Worm (Caenorhabditis elegans) whole organism, early embryonic: ENCODE results near the gene ZK1127.4.
"Not testable (repeated sequence)": the region's sequence is repeated elsewhere in the genome, so short reads cannot be mapped to it uniquely, and the experiment has no call there.

Experiments used
- B0310.2 ChIP-seq: sonication (generic microtip); optimal IDR thresholded peaks from 2 replicates; lab custom pipeline; 2016; ENCODE audit warnings: mild to moderate bottlenecking, missing genetic modification characterization, missing compliant biosample characterization
- aly-1 ChIP-seq: sonication (generic microtip); optimal IDR thresholded peaks from 2 replicates; lab custom pipeline; 2016; ENCODE audit warnings: missing genetic modification characterization, missing compliant biosample characterization
- ama-1 ChIP-seq: fragments of 150-350 bp; optimal IDR thresholded peaks from 2 replicates; lab custom pipeline; 2014
- ceh-36 ChIP-seq: sonication (generic microtip); optimal IDR thresholded peaks from 2 replicates; lab custom pipeline; 2016; ENCODE audit warnings: missing genetic modification characterization, inconsistent platforms, missing compliant biosample characterization
- ets-7 ChIP-seq: sonication (generic microtip); optimal IDR thresholded peaks from 2 replicates; lab custom pipeline; 2016; ENCODE audit warnings: missing genotype, missing genetic modification characterization, missing compliant biosample characterization
- flt-1 ChIP-seq: fragments of 200-800 bp; sonication (Bioruptor generic); IDR thresholded peaks from 2 replicates; pipeline ENCODE4 v1.3.6; 2022; ENCODE audit warnings: missing genetic modification characterization, missing compliant biosample characterization
- hmbx-1 ChIP-seq: sonication (generic microtip); optimal IDR thresholded peaks from 2 replicates; lab custom pipeline; 2016; ENCODE audit warnings: mild to moderate bottlenecking, missing genetic modification characterization, missing compliant biosample characterization
- hmg-4 ChIP-seq: fragments of 200-800 bp; sonication (Bioruptor generic); optimal IDR thresholded peaks from 2 replicates; lab custom pipeline; 2018; ENCODE audit warnings: mild to moderate bottlenecking, missing genetic modification characterization, missing compliant biosample characterization
- hnd-1 ChIP-seq: sonication (generic microtip); optimal IDR thresholded peaks from 2 replicates; lab custom pipeline; 2016; ENCODE audit warnings: missing genetic modification characterization, missing compliant biosample characterization
- scrt-1 ChIP-seq: fragments of 200-800 bp; sonication (Bioruptor generic); IDR thresholded peaks from 2 replicates; pipeline ENCODE4 v1.3.6; 2022; ENCODE audit warnings: missing genetic modification characterization, missing compliant biosample characterization
- sea-1 ChIP-seq: fragments of 200-800 bp; sonication (Bioruptor generic); conservative IDR thresholded peaks from 2 replicates; pipeline ENCODE4 v1.3.6; 2022; ENCODE audit warnings: missing genetic modification characterization, missing compliant biosample characterization
- tbx-11 ChIP-seq: fragments of 200-800 bp; sonication (Bioruptor generic); IDR thresholded peaks from 2 replicates; pipeline ENCODE4 v1.3.6; 2022; ENCODE audit warnings: missing genetic modification characterization, missing compliant biosample characterization
- tbx-37 ChIP-seq: fragments of 200-800 bp; sonication (Bioruptor generic); conservative IDR thresholded peaks from 2 replicates; pipeline ENCODE4 v1.3.6; 2022; ENCODE audit warnings: missing genetic modification reagents, missing genetic modification characterization, missing compliant biosample characterization
- tra-4 ChIP-seq: sonication (generic microtip); optimal IDR thresholded peaks from 2 replicates; lab custom pipeline; 2017; ENCODE audit warnings: missing genetic modification characterization, missing compliant biosample characterization

ce11 chrII:7084021-7084420 lies 30.3 kb downstream of the ZK1127.4 start, which contains the start of the genes T02G5.14 and T02G5.15:
- TF ChIP-seq ama-1; aly-1 (tag; lab: Kevin White, UChicago); B0310.2 (tag; lab: Kevin White, UChicago); tra-4 (tag; lab: Kevin White, UChicago); tbx-11 (GFP tag; lab: Robert Waterston, UW); flt-1 (GFP tag; lab: Robert Waterston, UW); hnd-1; ceh-36 (tag; lab: Kevin White, UChicago); ets-7 (tag; lab: Kevin White, UChicago); tbx-37; hmbx-1; sea-1 (GFP tag; lab: Robert Waterston, UW); scrt-1 (GFP tag; lab: Robert Waterston, UW); hmg-4 (GFP tag; lab: Kevin White, UChicago): not testable (repeated sequence)
